Fruit fly (Drosophila melanogaster) whole organism, embryonic: ENCODE measurements around the gene VhaPPA1-2.
A peak's percentile ranks its signal among the peaks of the same experiment; 100 is the strongest.

Experiments used
- Aef1 ChIP-seq: fragments of 200-800 bp; sonication (Bioruptor generic); IDR thresholded peaks from 3 replicates; pipeline ENCODE4 v1.3.6; 2022; ENCODE audit warnings: missing biosample characterization, missing genetic modification characterization
- BEAF-32 ChIP-seq: fragments of 200-800 bp; sonication (Bioruptor generic); optimal IDR thresholded peaks from 3 replicates; lab custom pipeline; 2017; ENCODE audit warnings: missing biosample characterization, missing genetic modification characterization, mild to moderate bottlenecking, moderate library complexity, missing genetic modification reagents
- CG10366 ChIP-seq: fragments of 200-800 bp; sonication (Bioruptor generic); IDR thresholded peaks from 2 replicates; pipeline ENCODE4 v1.3.6; 2022; ENCODE audit warnings: missing biosample characterization, missing genetic modification characterization
- CG11695 ChIP-seq: fragments of 200-800 bp; sonication (Bioruptor generic); IDR thresholded peaks from 3 replicates; pipeline ENCODE4 v1.3.6; 2022; ENCODE audit warnings: missing biosample characterization, missing genetic modification characterization
- CG12299 ChIP-seq: fragments of 200-800 bp; sonication (Bioruptor generic); optimal IDR thresholded peaks from 2 replicates; lab custom pipeline; 2018; ENCODE audit warnings: missing biosample characterization, mild to moderate bottlenecking, missing genetic modification characterization
- CG13894 ChIP-seq: fragments of 200-800 bp; sonication (Bioruptor generic); optimal IDR thresholded peaks from 3 replicates; lab custom pipeline; 2018; ENCODE audit warnings: missing biosample characterization, mild to moderate bottlenecking, missing genetic modification characterization, moderate library complexity
- CG14860 ChIP-seq: fragments of 200-800 bp; sonication (Bioruptor generic); IDR thresholded peaks from 3 replicates; pipeline ENCODE4 v1.3.6; 2022; ENCODE audit warnings: missing biosample characterization, missing genetic modification characterization; ENCODE audit not compliant: partially characterized antibody
- CG1529 ChIP-seq: fragments of 200-800 bp; sonication (Bioruptor generic); optimal IDR thresholded peaks from 3 replicates; lab custom pipeline; 2018; ENCODE audit warnings: missing biosample characterization, missing genetic modification characterization
- CG17186 ChIP-seq: fragments of 200-800 bp; sonication (Bioruptor generic); optimal IDR thresholded peaks from 3 replicates; lab custom pipeline; 2017; ENCODE audit warnings: missing biosample characterization, missing genetic modification reagents, missing genetic modification characterization
- CG17829 ChIP-seq: fragments of 200-800 bp; optimal IDR thresholded peaks from 2 replicates; lab custom pipeline; 2019; ENCODE audit warnings: missing biosample characterization, mild to moderate bottlenecking, missing genetic modification characterization, moderate library complexity
- CG18619 ChIP-seq: fragments of 200-800 bp; sonication (Bioruptor generic); optimal IDR thresholded peaks from 3 replicates; lab custom pipeline; 2017; ENCODE audit warnings: missing biosample characterization, mild to moderate bottlenecking, missing genetic modification characterization
- CG2116 ChIP-seq: fragments of 200-800 bp; sonication (Bioruptor generic); optimal IDR thresholded peaks from 3 replicates; lab custom pipeline; 2018; ENCODE audit warnings: missing biosample characterization, mild to moderate bottlenecking, missing genetic modification characterization
- CG34422 ChIP-seq: fragments of 200-800 bp; sonication (Bioruptor generic); IDR thresholded peaks from 3 replicates; pipeline ENCODE4 v1.3.6; 2022; ENCODE audit warnings: missing biosample characterization, missing genetic modification characterization
- CG4328 ChIP-seq: fragments of 200-800 bp; sonication (Bioruptor generic); optimal IDR thresholded peaks from 3 replicates; lab custom pipeline; 2017; ENCODE audit warnings: missing biosample characterization, missing genetic modification reagents, missing genetic modification characterization
- CG4820 ChIP-seq: fragments of 200-800 bp; sonication (Bioruptor generic); optimal IDR thresholded peaks from 3 replicates; lab custom pipeline; 2016; ENCODE audit warnings: missing biosample characterization, missing genetic modification characterization
- CG6765 ChIP-seq: fragments of 200-800 bp; sonication (Bioruptor generic); optimal IDR thresholded peaks from 3 replicates; lab custom pipeline; 2017; ENCODE audit warnings: missing biosample characterization, mild to moderate bottlenecking, missing genetic modification characterization
- CG8281 ChIP-seq: fragments of 200-800 bp; sonication (Bioruptor generic); optimal IDR thresholded peaks from 2 replicates; lab custom pipeline; 2018; ENCODE audit warnings: missing biosample characterization, mild to moderate bottlenecking, missing genetic modification characterization, moderate library complexity
- CG8359 ChIP-seq: fragments of 200-800 bp; sonication (Bioruptor generic); optimal IDR thresholded peaks from 2 replicates; lab custom pipeline; 2017; ENCODE audit warnings: missing biosample characterization, mild to moderate bottlenecking, missing genetic modification characterization, borderline replicate concordance
- Camta ChIP-seq: fragments of 200-800 bp; sonication (Bioruptor generic); optimal IDR thresholded peaks from 2 replicates; lab custom pipeline; 2016; ENCODE audit warnings: missing biosample characterization, missing genetic modification characterization
- Dbx ChIP-seq: fragments of 200-800 bp; sonication (Bioruptor generic); IDR thresholded peaks from 3 replicates; pipeline ENCODE4 v1.3.6; 2022; ENCODE audit warnings: missing biosample characterization, missing genetic modification characterization
- E2f1 ChIP-seq: fragments of 200-800 bp; sonication (Bioruptor generic); IDR thresholded peaks from 2 replicates; pipeline ENCODE4 v1.3.6; 2022; ENCODE audit warnings: missing biosample characterization, missing genetic modification characterization
- Eip74EF ChIP-seq, 2 experiments: fragments of 200-800 bp in 1 of 2; fragments of >200 bp in 1 of 2; sonication (Bioruptor generic) in 1 of 2; optimal IDR thresholded peaks; 2 replicates each; lab custom pipeline; 2017 to 2019; ENCODE audit warnings: missing biosample characterization in 2 of 2, missing genetic modification characterization in 2 of 2, mild to moderate bottlenecking in 1 of 2, moderate library complexity in 1 of 2
- Fer3 ChIP-seq: fragments of 200-800 bp; sonication (Bioruptor generic); optimal IDR thresholded peaks from 2 replicates; lab custom pipeline; 2018; ENCODE audit warnings: missing biosample characterization, mild to moderate bottlenecking, missing genetic modification characterization, moderate library complexity
- Gsc ChIP-seq: fragments of 200-800 bp; sonication (Bioruptor generic); IDR thresholded peaks from 2 replicates; pipeline ENCODE4 v1.3.6; 2022; ENCODE audit warnings: missing biosample characterization, missing genetic modification characterization
- Lim3 ChIP-seq: fragments of 200-800 bp; sonication (Bioruptor generic); IDR thresholded peaks from 2 replicates; pipeline ENCODE4 v1.3.6; 2022; ENCODE audit warnings: missing biosample characterization, missing genetic modification characterization
- MBD-R2 ChIP-seq: fragments of 200-800 bp; sonication (Bioruptor generic); IDR thresholded peaks from 2 replicates; pipeline ENCODE4 v1.3.6; 2022; ENCODE audit warnings: missing biosample characterization, missing genetic modification characterization
- MESR4 ChIP-seq: fragments of 200-800 bp; sonication (Bioruptor generic); optimal IDR thresholded peaks from 2 replicates; lab custom pipeline; 2018; ENCODE audit warnings: missing biosample characterization, mild to moderate bottlenecking, missing genetic modification characterization, moderate library complexity
- Meics ChIP-seq: fragments of 200-800 bp; sonication (Bioruptor generic); optimal IDR thresholded peaks from 2 replicates; lab custom pipeline; 2017; ENCODE audit warnings: missing biosample characterization, mild to moderate bottlenecking, missing genetic modification characterization
- NfI ChIP-seq: fragments of 200-800 bp; sonication (Bioruptor generic); optimal IDR thresholded peaks from 3 replicates; lab custom pipeline; 2018; ENCODE audit warnings: missing biosample characterization, mild to moderate bottlenecking, missing genetic modification characterization, moderate library complexity
- Rfx ChIP-seq: fragments of 200-800 bp; sonication (Bioruptor generic); IDR thresholded peaks from 2 replicates; pipeline ENCODE4 v1.3.6; 2022; ENCODE audit warnings: missing biosample characterization, missing genetic modification characterization
- Trl ChIP-seq, 3 experiments: fragments of >200 bp in 2 of 3; fragments of 200-800 bp in 1 of 3; sonication (Bioruptor generic) in 1 of 3; optimal IDR thresholded peaks; 2 replicates in 1 of 3; 3 replicates in 2 of 3; lab custom pipeline; 2016 to 2017; ENCODE audit warnings: missing biosample characterization in 1 of 3, missing genetic modification characterization in 1 of 3
- Xrp1 ChIP-seq: fragments of 200-800 bp; sonication (Bioruptor generic); IDR thresholded peaks from 2 replicates; pipeline ENCODE4 v1.3.6; 2022; ENCODE audit warnings: missing biosample characterization, missing genetic modification characterization
- bbx ChIP-seq: fragments of 200-800 bp; sonication (Bioruptor generic); IDR thresholded peaks from 2 replicates; pipeline ENCODE4 v1.3.6; 2022; ENCODE audit warnings: missing biosample characterization, missing genetic modification characterization; ENCODE audit not compliant: partially characterized antibody
- bcd ChIP-seq: fragments of 200-800 bp; sonication (Bioruptor generic); optimal IDR thresholded peaks from 2 replicates; lab custom pipeline; 2017; ENCODE audit warnings: missing biosample characterization, mild to moderate bottlenecking, missing genetic modification characterization
- chif ChIP-seq, 2 experiments: fragments of 200-800 bp; sonication (Bioruptor generic); optimal IDR thresholded peaks; 3 replicates each; lab custom pipeline; 2016; ENCODE audit warnings: missing biosample characterization in 2 of 2, missing genetic modification characterization in 2 of 2
- exex ChIP-seq: fragments of 200-800 bp; sonication (Bioruptor generic); optimal IDR thresholded peaks from 4 replicates; lab custom pipeline; 2018; ENCODE audit warnings: missing biosample characterization, mild to moderate bottlenecking, missing genetic modification characterization, moderate library complexity
- kay ChIP-seq: fragments of 200-800 bp; sonication (Bioruptor generic); optimal IDR thresholded peaks from 2 replicates; lab custom pipeline; 2016; ENCODE audit warnings: missing biosample characterization, missing genetic modification characterization
- mld ChIP-seq: fragments of 200-800 bp; sonication (Bioruptor generic); IDR thresholded peaks from 3 replicates; pipeline ENCODE4 v1.3.6; 2022; ENCODE audit warnings: missing biosample characterization, missing genetic modification characterization; ENCODE audit not compliant: partially characterized antibody
- org-1 ChIP-seq: fragments of 200-800 bp; sonication (Bioruptor generic); optimal IDR thresholded peaks from 2 replicates; lab custom pipeline; 2017; ENCODE audit warnings: missing biosample characterization, missing genetic modification characterization
- pfk ChIP-seq: fragments of 200-800 bp; sonication (Bioruptor generic); optimal IDR thresholded peaks from 2 replicates; lab custom pipeline; 2018; ENCODE audit warnings: missing biosample characterization, mild to moderate bottlenecking, missing genetic modification characterization, moderate library complexity
- pnt ChIP-seq: fragments of 200-800 bp; sonication (Bioruptor generic); optimal IDR thresholded peaks from 3 replicates; lab custom pipeline; 2016; ENCODE audit warnings: missing biosample characterization, missing genetic modification characterization
- sens ChIP-seq: fragments of 200-800 bp; sonication (Bioruptor generic); peaks from one replicate; lab custom pipeline; 2016; ENCODE audit warnings: missing biosample characterization, missing genetic modification characterization
- slp2 ChIP-seq: fragments of 200-800 bp; sonication (Bioruptor generic); optimal IDR thresholded peaks from 2 replicates; lab custom pipeline; 2016; ENCODE audit warnings: missing biosample characterization, missing genetic modification characterization
- stwl ChIP-seq: fragments of 200-800 bp; sonication (Bioruptor generic); optimal IDR thresholded peaks from 3 replicates; lab custom pipeline; 2018; ENCODE audit warnings: missing biosample characterization, mild to moderate bottlenecking, missing genetic modification characterization, moderate library complexity
- sug ChIP-seq: fragments of 200-800 bp; optimal IDR thresholded peaks from 2 replicates; lab custom pipeline; 2019; ENCODE audit warnings: missing biosample characterization, mild to moderate bottlenecking, missing genetic modification characterization, moderate library complexity
- unpg ChIP-seq: fragments of 200-800 bp; sonication (Bioruptor generic); optimal IDR thresholded peaks from 3 replicates; lab custom pipeline; 2018; ENCODE audit warnings: missing biosample characterization, mild to moderate bottlenecking, missing genetic modification characterization, moderate library complexity
- vfl ChIP-seq: fragments of 200-800 bp; sonication (Bioruptor generic); optimal IDR thresholded peaks from 2 replicates; lab custom pipeline; 2016; ENCODE audit warnings: missing biosample characterization, missing genetic modification characterization
- z ChIP-seq: fragments of 200-800 bp; sonication (Bioruptor generic); IDR thresholded peaks from 3 replicates; pipeline ENCODE4 v1.3.6; 2022; ENCODE audit warnings: missing biosample characterization, missing genetic modification characterization
- zen ChIP-seq: fragments of 200-800 bp; sonication (Bioruptor generic); optimal IDR thresholded peaks from 3 replicates; lab custom pipeline; 2018; ENCODE audit warnings: missing biosample characterization, mild to moderate bottlenecking, missing genetic modification characterization, moderate library complexity

Gene VhaPPA1-2

DNA sequence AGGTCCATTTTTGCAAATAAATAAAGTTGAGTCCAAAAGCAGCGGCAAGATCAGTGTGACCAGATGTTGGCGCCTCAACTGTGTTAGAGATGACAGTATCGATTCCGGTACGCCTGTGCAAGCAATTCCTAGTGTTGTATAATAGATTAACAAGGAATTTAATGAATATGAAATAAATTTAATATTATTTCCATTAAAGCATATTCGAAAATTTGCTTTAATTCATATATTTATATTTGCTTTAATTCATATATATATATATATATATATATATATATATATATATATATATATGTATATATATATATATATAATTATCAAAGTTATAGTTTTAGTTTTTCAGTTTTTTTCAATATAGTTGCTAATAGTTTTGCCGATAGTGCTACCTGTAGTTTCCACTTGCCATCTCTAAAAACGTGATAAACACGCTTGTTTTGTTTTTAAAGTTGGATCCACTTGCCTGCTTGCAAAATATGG is 1.8 kb downstream of the VhaPPA1-2 start, which contains the start of the genes Nup93-2 and CG3817 (continued):
- 0 out of 2 replicates have a peak, but pooled peaks have one; percentile 34 for TF ChIP-seq Gsc (GFP tag; lab: Robert Waterston, UW)
- TF ChIP-seq Trl (optimal IDR thresholded peaks at IDR 0.05; lab: Kevin White, UChicago), result no peak
- TF ChIP-seq Trl (GFP tag; optimal IDR thresholded peaks at IDR 0.05; lab: Kevin White, UChicago), result no peak
- peak; percentile 70 for TF ChIP-seq CG14860 (GFP tag; lab: Robert Waterston, UW)
- TF ChIP-seq bcd (GFP tag; lab: Kevin White, UChicago), result peak; percentile 44
- peak; percentile 64 for TF ChIP-seq Meics
- peak; percentile 33 for TF ChIP-seq CG13894 (tag; lab: Kevin White, UChicago)
- TF ChIP-seq mld, result peak; percentile 28; the same call in 1 of the 3 replicates
- TF ChIP-seq bbx (GFP tag; lab: Robert Waterston, UW), result peak; percentile 75
- peak; percentile 84 for TF ChIP-seq sug
- TF ChIP-seq CG34422 (GFP tag; lab: Robert Waterston, UW), result peak; percentile 71; the same call in 1 of the 3 replicates
- peak; percentile 40 for TF ChIP-seq CG18619 (GFP tag; lab: Kevin White, UChicago)
- peak; percentile 71 for TF ChIP-seq BEAF-32 (GFP tag; lab: Kevin White, UChicago)
- TF ChIP-seq Aef1 (GFP tag; lab: Robert Waterston, UW), result peak; percentile 84
- TF ChIP-seq CG4820, result peak; percentile 11
- peak; percentile 44 for TF ChIP-seq vfl (GFP tag; lab: Kevin White, UChicago)
- peak; percentile 81 for TF ChIP-seq stwl
- TF ChIP-seq CG8281 (tag; lab: Kevin White, UChicago), result peak; percentile 54
- 0 out of 3 replicates have a peak, but pooled peaks have one; percentile 21 for TF ChIP-seq CG11695
- peak; percentile 1 for TF ChIP-seq CG17186 (GFP tag; lab: Kevin White, UChicago)
- TF ChIP-seq Camta (GFP tag; lab: Kevin White, UChicago), result peak; percentile 19
- TF ChIP-seq CG10366 (GFP tag; lab: Robert Waterston, UW), result peak; percentile 56
- no peak for TF ChIP-seq z (GFP tag; lab: Robert Waterston, UW)
- peak in 1 of 2 experiments; percentile 66 for TF ChIP-seq Eip74EF (GFP tag; optimal IDR thresholded peaks at IDR 0.05; lab: Kevin White, UChicago)
- TF ChIP-seq zen (tag; lab: Kevin White, UChicago), result peak; percentile 44
- TF ChIP-seq org-1, result peak; percentile 36
- TF ChIP-seq CG12299 (tag; lab: Kevin White, UChicago), result peak; percentile 47
- TF ChIP-seq Fer3 (tag; lab: Kevin White, UChicago), result peak; percentile 28
- TF ChIP-seq MBD-R2, result peak; percentile 83
- TF ChIP-seq slp2 (GFP tag; lab: Kevin White, UChicago), result no peak
- no peak for TF ChIP-seq Lim3 (GFP tag; lab: Robert Waterston, UW)
- peak; percentile 45 for TF ChIP-seq CG4328 (GFP tag; lab: Kevin White, UChicago)
- no peak for TF ChIP-seq MESR4
- no peak for TF ChIP-seq exex (tag; lab: Kevin White, UChicago)
- peak; percentile 89 for TF ChIP-seq sens (GFP tag; lab: Kevin White, UChicago)
- TF ChIP-seq NfI (GFP tag; lab: Kevin White, UChicago), result peak; percentile 71
- no peak for TF ChIP-seq CG8359 (GFP tag; lab: Kevin White, UChicago)
- TF ChIP-seq CG1529 (GFP tag; lab: Kevin White, UChicago), result no peak
- TF ChIP-seq unpg (GFP tag; lab: Kevin White, UChicago), result peak; percentile 76
- peak; percentile 70 for TF ChIP-seq kay (GFP tag; lab: Kevin White, UChicago)
- TF ChIP-seq CG17829 (tag; lab: Kevin White, UChicago), result peak; percentile 80
- peak; percentile 41; the same call in 1 of the 2 replicates for TF ChIP-seq Xrp1 (GFP tag; lab: Robert Waterston, UW)
- peak; percentile 59; the same call in 1 of the 3 replicates for TF ChIP-seq Dbx (GFP tag; lab: Robert Waterston, UW)
- peak in 1 of 2 experiments; percentile 18 for TF ChIP-seq chif (GFP tag; optimal IDR thresholded peaks at IDR 0.05; lab: Kevin White, UChicago)
- TF ChIP-seq pnt (GFP tag; lab: Kevin White, UChicago), result peak; percentile 50
- peak; percentile 82 for TF ChIP-seq Rfx
- peak; percentile 72 for TF ChIP-seq E2f1 (GFP tag; lab: Robert Waterston, UW)
- TF ChIP-seq pfk (GFP tag; lab: Kevin White, UChicago), result no peak
- TF ChIP-seq CG6765 (GFP tag; lab: Kevin White, UChicago), result peak; percentile 34
- TF ChIP-seq CG2116 (GFP tag; lab: Kevin White, UChicago), result no peak
